Fruit fly (Drosophila melanogaster): ENCODE data around the gene CG14000.

Gene CG14000

DNA sequence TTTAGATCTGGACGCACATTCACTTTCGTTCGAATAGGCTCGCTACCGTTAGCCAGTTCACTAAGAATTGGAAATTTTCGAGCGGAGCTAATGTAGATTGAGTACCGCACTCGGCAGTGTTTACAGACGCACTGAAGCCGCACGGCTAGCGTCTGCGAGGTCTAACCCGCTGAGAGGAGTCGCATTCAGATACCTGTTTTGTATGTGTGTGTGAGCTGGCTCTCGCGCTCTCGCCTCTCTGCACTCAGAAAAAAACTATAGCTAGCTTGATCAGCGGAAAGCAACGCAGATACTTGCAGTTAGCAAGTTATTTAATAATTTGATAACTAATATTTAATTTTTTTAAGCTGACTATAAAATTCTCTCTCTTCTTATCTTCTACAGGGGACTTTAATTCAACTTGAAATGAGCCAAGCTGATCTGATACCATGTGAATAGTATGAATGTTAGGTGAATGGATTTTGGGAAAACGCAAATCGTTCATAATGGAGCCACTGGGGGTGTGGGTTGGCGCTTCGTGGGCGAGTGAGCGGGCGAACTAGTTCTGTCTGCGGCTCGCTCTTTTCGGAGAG, 30.6 kb downstream of the CG14000 start, which contains the start of gene rau:
Gene rau, minus strand, starts transcription at position 136 of the 572 bp plus-strand sequence.
- 0 out of 2 replicates have a peak, but pooled peaks have one; percentile 52 for TF ChIP-seq rn (GFP tag; IDR thresholded peaks at IDR 0.05)
- peak; percentile 66 for TF ChIP-seq CG34367 (tag; optimal IDR thresholded peaks at IDR 0.05)
- peak; percentile 63 for TF ChIP-seq CG13204 (GFP tag; optimal IDR thresholded peaks at IDR 0.05)
- TF ChIP-seq CG8159 (tag; optimal IDR thresholded peaks at IDR 0.05), result peak; percentile 77
- TF ChIP-seq gl (tag; optimal IDR thresholded peaks at IDR 0.05), result peak; percentile 55
- peak; percentile 36; the same call in 1 of the 2 replicates for TF ChIP-seq CG12605 (GFP tag; IDR thresholded peaks at IDR 0.05)
- TF ChIP-seq Snoo (tag; optimal IDR thresholded peaks at IDR 0.05), result peak; percentile 70
- peak; percentile 87 for TF ChIP-seq CG14655 (GFP tag; optimal IDR thresholded peaks at IDR 0.05)
- TF ChIP-seq D1 (tag; optimal IDR thresholded peaks at IDR 0.05), result peak; percentile 39
- TF ChIP-seq Pif1A (GFP tag; optimal IDR thresholded peaks at IDR 0.05), result peak; percentile 84
- TF ChIP-seq fd96Ca (GFP tag; IDR thresholded peaks at IDR 0.05), result peak; percentile 84
- TF ChIP-seq CG15710 (tag; optimal IDR thresholded peaks at IDR 0.05), result peak; percentile 79
- peak; percentile 83 for TF ChIP-seq CG8301 (tag; optimal IDR thresholded peaks at IDR 0.05)
- TF ChIP-seq EcR (GFP tag; optimal IDR thresholded peaks at IDR 0.05), result peak; percentile 14
- TF ChIP-seq Pif1B (GFP tag; optimal IDR thresholded peaks at IDR 0.05), result peak; percentile 75
- peak; percentile 80; the same call in 2 of the 3 replicates for TF ChIP-seq CG4496 (GFP tag; IDR thresholded peaks at IDR 0.05)
- TF ChIP-seq CG32121 (GFP tag; IDR thresholded peaks at IDR 0.05), result peak; percentile 79
- TF ChIP-seq CG17806 (tag; optimal IDR thresholded peaks at IDR 0.05), result peak; percentile 70
- peak; percentile 76 for TF ChIP-seq Ets98B (GFP tag; IDR thresholded peaks at IDR 0.05)
- peak; percentile 78 for TF ChIP-seq CG9948 (tag; optimal IDR thresholded peaks at IDR 0.05)
- TF ChIP-seq CG10348 (GFP tag; IDR thresholded peaks at IDR 0.05), result peak; percentile 24; the same call in 1 of the 2 replicates

DNA sequence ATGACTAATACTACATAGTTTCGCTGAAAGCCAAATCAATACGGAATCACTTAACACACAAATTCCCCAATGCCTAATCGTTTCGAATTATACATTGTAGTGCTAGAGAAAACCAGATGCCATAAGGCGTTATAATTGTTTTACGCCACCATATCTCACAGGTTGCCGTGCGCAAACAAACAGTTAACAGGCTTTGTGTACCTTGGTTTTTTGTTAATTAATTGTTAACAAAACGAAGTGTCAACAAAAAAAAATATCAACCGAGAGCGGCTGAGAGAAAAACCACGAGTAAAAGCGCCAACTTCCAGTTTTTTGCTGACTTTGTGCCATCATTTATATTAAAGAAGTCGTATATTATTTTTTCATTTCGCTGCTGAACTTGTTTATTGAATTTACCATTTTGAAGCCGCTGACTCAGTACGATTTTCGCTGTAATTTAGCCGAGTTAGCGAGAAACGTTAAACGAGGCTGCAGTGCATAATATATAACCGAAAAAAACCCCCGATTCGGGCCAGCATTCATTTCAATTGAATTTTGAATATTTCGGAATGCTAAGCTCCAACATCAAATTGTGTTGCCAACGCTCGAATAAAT, 33.5 kb downstream of the CG14000 start:
- TF ChIP-seq CG8301 (tag; optimal IDR thresholded peaks at IDR 0.05) (no peak), CG17806 (tag; optimal IDR thresholded peaks at IDR 0.05) (no peak), CG10348 (GFP tag; IDR thresholded peaks at IDR 0.05) (no peak), rn (GFP tag; IDR thresholded peaks at IDR 0.05) (no peak), fd96Ca (GFP tag; IDR thresholded peaks at IDR 0.05) (no peak), CG12605 (GFP tag; IDR thresholded peaks at IDR 0.05) (no peak), Ets98B (GFP tag; IDR thresholded peaks at IDR 0.05) (no peak), CG34367 (tag; optimal IDR thresholded peaks at IDR 0.05) (no peak), Pif1A (GFP tag; optimal IDR thresholded peaks at IDR 0.05) (no peak), D1 (tag; optimal IDR thresholded peaks at IDR 0.05) (no peak), CG32121 (GFP tag; IDR thresholded peaks at IDR 0.05) (no peak), CG13204 (GFP tag; optimal IDR thresholded peaks at IDR 0.05) (no peak), CG4496 (GFP tag; IDR thresholded peaks at IDR 0.05) (no peak), Snoo (tag; optimal IDR thresholded peaks at IDR 0.05) (no peak), CG9948 (tag; optimal IDR thresholded peaks at IDR 0.05) (no peak), CG8159 (tag; optimal IDR thresholded peaks at IDR 0.05) (no peak), EcR (GFP tag; optimal IDR thresholded peaks at IDR 0.05) (no peak)

dm6 chr2L:5870838-5871702, 39.0 kb downstream of the CG14000 start:
- TF ChIP-seq Ets98B (GFP tag; IDR thresholded peaks at IDR 0.05), result no peak
- peak; percentile 24; the same call in 1 of the 3 replicates for TF ChIP-seq CG4496 (GFP tag; IDR thresholded peaks at IDR 0.05)

DNA sequence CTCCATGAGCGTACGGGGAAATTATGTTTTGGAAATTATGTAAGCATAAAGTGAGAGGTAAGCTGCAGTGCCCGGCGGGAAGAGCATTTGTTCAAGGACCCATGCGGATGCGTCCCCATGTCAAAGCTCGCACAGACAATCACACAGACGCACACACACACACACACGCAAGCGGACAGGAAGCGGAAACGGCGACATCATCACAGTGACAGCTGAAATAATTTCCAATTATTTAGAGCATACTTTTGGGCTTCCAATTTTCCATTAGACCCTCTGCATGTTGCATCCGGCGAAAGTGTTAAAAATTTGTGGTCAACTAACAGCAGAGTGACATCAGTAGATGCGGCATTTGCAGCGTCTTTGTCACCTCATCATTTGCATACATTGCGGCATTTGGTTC, 43.3 kb downstream of the CG14000 start:
- no peak for TF ChIP-seq CG32121 (GFP tag; IDR thresholded peaks at IDR 0.05)
- TF ChIP-seq D1 (tag; optimal IDR thresholded peaks at IDR 0.05), result no peak
- peak; percentile 62 for TF ChIP-seq CG4496 (GFP tag; IDR thresholded peaks at IDR 0.05)

Measured in whole organism, pupa.